Worm (Caenorhabditis elegans) whole organism, L3 larva: Measurements from ENCODE around the gene ZK822.1.

Experiments used
- ZK546.5 ChIP-seq: sonication (generic microtip); optimal IDR thresholded peaks from 2 replicates; lab custom pipeline; 2017; ENCODE audit warnings: missing biosample characterization, missing genetic modification characterization
- aly-2 ChIP-seq: fragments of 150-350 bp; optimal IDR thresholded peaks from 2 replicates; lab custom pipeline; 2014; ENCODE audit warnings: missing biosample characterization, missing genetic modification characterization
- ceh-16 ChIP-seq: sonication (generic microtip); optimal IDR thresholded peaks from 2 replicates; lab custom pipeline; 2017; ENCODE audit warnings: missing biosample characterization, missing genetic modification characterization
- ceh-28 ChIP-seq: fragments of 150-350 bp; optimal IDR thresholded peaks from 2 replicates; lab custom pipeline; 2014; ENCODE audit warnings: missing biosample characterization, missing genetic modification reagents, missing genetic modification characterization
- ceh-82 ChIP-seq: fragments of 150-350 bp; optimal IDR thresholded peaks from 2 replicates; lab custom pipeline; 2014; ENCODE audit warnings: missing biosample characterization, missing genetic modification characterization
- ceh-9 ChIP-seq: sonication (generic microtip); optimal IDR thresholded peaks from 2 replicates; lab custom pipeline; 2018; ENCODE audit warnings: missing biosample characterization, missing genetic modification characterization
- egl-27 ChIP-seq: sonication (generic microtip); optimal IDR thresholded peaks from 4 replicates; lab custom pipeline; 2017; ENCODE audit warnings: missing biosample characterization, missing genetic modification reagents, missing genetic modification characterization
- egl-5 ChIP-seq: fragments of 150-350 bp; optimal IDR thresholded peaks from 2 replicates; lab custom pipeline; 2017; ENCODE audit warnings: missing biosample characterization, missing genetic modification reagents, missing genetic modification characterization, inconsistent platforms
- elt-2 ChIP-seq: sonication (generic microtip); optimal IDR thresholded peaks from 2 replicates; lab custom pipeline; 2016; ENCODE audit warnings: missing genetic modification reagents, mild to moderate bottlenecking, missing genetic modification characterization, missing compliant biosample characterization
- elt-3 ChIP-seq, 3 experiments: fragments of 150-350 bp in 1 of 3; sonication (generic microtip) in 2 of 3; optimal IDR thresholded peaks; 2 replicates in 2 of 3; 4 replicates in 1 of 3; lab custom pipeline; 2014 to 2017; ENCODE audit warnings: missing biosample characterization in 3 of 3, missing genetic modification characterization in 3 of 3
- eor-1 ChIP-seq, 2 experiments: fragments of 150-350 bp; optimal IDR thresholded peaks; 2 replicates each; lab custom pipeline; 2014 to 2018; ENCODE audit warnings: missing biosample characterization in 2 of 2, missing genetic modification characterization in 2 of 2
- fkh-10 ChIP-seq: sonication (generic microtip); optimal IDR thresholded peaks from 2 replicates; lab custom pipeline; 2017; ENCODE audit warnings: missing biosample characterization, missing genetic modification reagents, missing genetic modification characterization
- fkh-2 ChIP-seq: fragments of 150-350 bp; optimal IDR thresholded peaks from 2 replicates; lab custom pipeline; 2014; ENCODE audit warnings: missing biosample characterization, missing genetic modification reagents, missing genetic modification characterization
- fos-1 ChIP-seq: fragments of 150-350 bp; optimal IDR thresholded peaks from 2 replicates; lab custom pipeline; 2014; ENCODE audit warnings: missing biosample characterization, missing genetic modification characterization
- hmg-11 ChIP-seq: sonication (generic microtip); optimal IDR thresholded peaks from 2 replicates; lab custom pipeline; 2016; ENCODE audit warnings: missing genetic modification characterization, missing compliant biosample characterization
- jun-1 ChIP-seq: fragments of 150-350 bp; optimal IDR thresholded peaks from 2 replicates; lab custom pipeline; 2014; ENCODE audit warnings: missing biosample characterization, missing genetic modification reagents, missing genetic modification characterization
- lin-15B ChIP-seq: fragments of 150-350 bp; optimal IDR thresholded peaks from 2 replicates; lab custom pipeline; 2014; ENCODE audit warnings: missing biosample characterization, missing genetic modification characterization
- lin-39 ChIP-seq: fragments of 150-350 bp; optimal IDR thresholded peaks from 2 replicates; lab custom pipeline; 2018; ENCODE audit warnings: missing biosample characterization, missing genetic modification reagents, missing genetic modification characterization
- nfya-1 ChIP-seq: sonication (generic microtip); optimal IDR thresholded peaks from 2 replicates; lab custom pipeline; 2017; ENCODE audit warnings: missing genetic modification characterization, mild to moderate bottlenecking, missing compliant biosample characterization, antibody characterized with exemption, moderate library complexity; ENCODE audit not compliant: insufficient read depth
- nhr-11 ChIP-seq: fragments of 150-350 bp; optimal IDR thresholded peaks from 2 replicates; lab custom pipeline; 2014; ENCODE audit warnings: missing biosample characterization, missing genetic modification characterization
- nhr-12 ChIP-seq: fragments of 150-350 bp; optimal IDR thresholded peaks from 2 replicates; lab custom pipeline; 2014; ENCODE audit warnings: missing biosample characterization, missing genetic modification characterization
- nhr-23 ChIP-seq: fragments of 150-350 bp; optimal IDR thresholded peaks from 2 replicates; lab custom pipeline; 2014; ENCODE audit warnings: missing biosample characterization, missing genetic modification reagents, missing genetic modification characterization
- nhr-237 ChIP-seq: fragments of 150-350 bp; optimal IDR thresholded peaks from 2 replicates; lab custom pipeline; 2014; ENCODE audit warnings: missing biosample characterization, missing genetic modification characterization
- nhr-43 ChIP-seq: sonication (generic microtip); optimal IDR thresholded peaks from 2 replicates; lab custom pipeline; 2016; ENCODE audit warnings: mild to moderate bottlenecking, missing genetic modification characterization, missing compliant biosample characterization; ENCODE audit not compliant: poor library complexity, severe bottlenecking
- nhr-76 ChIP-seq: fragments of 150-350 bp; sonication (generic microtip); optimal IDR thresholded peaks from 5 replicates; lab custom pipeline; 2014; ENCODE audit warnings: missing biosample characterization, missing genetic modification characterization
- nhr-77 ChIP-seq: fragments of 150-350 bp; optimal IDR thresholded peaks from 2 replicates; lab custom pipeline; 2014; ENCODE audit warnings: missing biosample characterization, missing genetic modification characterization
- pha-4 ChIP-seq: fragments of 150-350 bp; optimal IDR thresholded peaks from 2 replicates; lab custom pipeline; 2014; ENCODE audit warnings: missing biosample characterization, missing genetic modification reagents, missing genetic modification characterization
- pqm-1 ChIP-seq: fragments of 150-350 bp; optimal IDR thresholded peaks from 2 replicates; lab custom pipeline; 2017; ENCODE audit warnings: missing biosample characterization, missing genetic modification characterization, inconsistent platforms
- sea-2 ChIP-seq: fragments of 150-350 bp; sonication (generic microtip); optimal IDR thresholded peaks from 4 replicates; lab custom pipeline; 2014; ENCODE audit warnings: missing biosample characterization, missing genetic modification reagents, missing genetic modification characterization
- skn-1 ChIP-seq: fragments of 150-350 bp; optimal IDR thresholded peaks from 2 replicates; lab custom pipeline; 2014; ENCODE audit warnings: missing biosample characterization, missing genetic modification characterization
- snpc-4 ChIP-seq: fragments of 150-350 bp; optimal IDR thresholded peaks from 2 replicates; lab custom pipeline; 2014; ENCODE audit warnings: missing biosample characterization, missing genetic modification characterization
- tbx-2 ChIP-seq: sonication (generic microtip); optimal IDR thresholded peaks from 2 replicates; lab custom pipeline; 2016; ENCODE audit warnings: mild to moderate bottlenecking, missing genetic modification characterization, missing compliant biosample characterization
- unc-39 ChIP-seq: sonication (generic microtip); optimal IDR thresholded peaks from 4 replicates; lab custom pipeline; 2017; ENCODE audit warnings: missing biosample characterization, missing genetic modification characterization
- unc-62 ChIP-seq: fragments of 150-350 bp; sonication (generic microtip); optimal IDR thresholded peaks from 4 replicates; lab custom pipeline; 2014; ENCODE audit warnings: missing biosample characterization, missing genetic modification reagents, missing genetic modification characterization
- zag-1 ChIP-seq: fragments of 150-350 bp; optimal IDR thresholded peaks from 2 replicates; lab custom pipeline; 2014; ENCODE audit warnings: missing biosample characterization, missing genetic modification characterization
- ztf-11 ChIP-seq: fragments of 150-350 bp; optimal IDR thresholded peaks from 2 replicates; lab custom pipeline; 2014; ENCODE audit warnings: missing biosample characterization, missing genetic modification characterization

The ZK822.1 gene

ce11 chrIV:11949717-11950116, 27.8 kb upstream of the ZK822.1 start, which contains the start of gene hdl-1:
hdl-1 (minus strand) TSS chrIV:11949817.
- TF ChIP-seq pha-4 (tag; lab: Kevin White, UChicago) = no peak
- no peak for TF ChIP-seq sea-2 (GFP tag; lab: Kevin White, UChicago)
- TF ChIP-seq hmg-11 = no peak
- no peak for TF ChIP-seq nhr-77 (tag; lab: Kevin White, UChicago)
- no peak for TF ChIP-seq eor-1 (tag; optimal IDR thresholded peaks at IDR 0.05; lab: Kevin White, UChicago)
- no peak for TF ChIP-seq lin-15B
- TF ChIP-seq, all 47 proteins: peak for 0

ce11 chrIV:11945621-11946020, 23.7 kb upstream of the ZK822.1 start, which contains the start of gene ZK829.3:
ZK829.3 (minus strand) TSS chrIV:11945721.
- no peak for TF ChIP-seq egl-27 (tag; lab: Kevin White, UChicago)
- TF ChIP-seq ceh-82 = no peak
- no peak for TF ChIP-seq ztf-11 (tag; lab: Kevin White, UChicago)
- TF ChIP-seq nhr-12 (tag; lab: Kevin White, UChicago) = no peak
- no peak for TF ChIP-seq lin-15B
- no peak for TF ChIP-seq zag-1
- no peak for TF ChIP-seq nhr-23 (tag; lab: Kevin White, UChicago)
- TF ChIP-seq ZK546.5 (tag; lab: Kevin White, UChicago) = no peak
- TF ChIP-seq nhr-77 (tag; lab: Kevin White, UChicago) = no peak
- no peak for TF ChIP-seq unc-39 (tag; lab: Kevin White, UChicago)
- TF ChIP-seq egl-5 = no peak
- TF ChIP-seq nfya-1 = no peak
- TF ChIP-seq elt-2 = no peak
- no peak for TF ChIP-seq lin-39 (tag; lab: Kevin White, UChicago)

- TF ChIP-seq fkh-10 (GFP tag; lab: Kevin White, UChicago) (no peak), tbx-2 (no peak), ceh-28 (no peak), lin-39 (tag; lab: Kevin White, UChicago) (no peak), nhr-237 (tag; lab: Kevin White, UChicago) (no peak), hmg-11 (no peak), jun-1 (tag; lab: Kevin White, UChicago) (no peak), egl-5 (no peak), lin-15B (no peak), nhr-11 (no peak), ceh-16 (tag; lab: Kevin White, UChicago) (no peak), pha-4 (tag; lab: Kevin White, UChicago) (no peak)
These were observed 20.4 kb upstream of the ZK822.1 start, which contains the start of gene ZK829.1 for ce11 chrIV:11942313-11942712. ZK829.1 (minus strand) TSS chrIV:11942413.

- no peak for TF ChIP-seq nhr-23 (tag; lab: Kevin White, UChicago)
- TF ChIP-seq elt-3 (tag; optimal IDR thresholded peaks at IDR 0.05; lab: Kevin White, UChicago) = no peak
- TF ChIP-seq jun-1 (tag; lab: Kevin White, UChicago) = no peak
- peak; percentile 44 for TF ChIP-seq nhr-43 (tag; lab: Kevin White, UChicago)
- no peak for TF ChIP-seq pqm-1 (tag; lab: Kevin White, UChicago)
- TF ChIP-seq ceh-16 (tag; lab: Kevin White, UChicago) = no peak
- TF ChIP-seq skn-1 (tag; lab: Kevin White, UChicago) = no peak
- no peak for TF ChIP-seq ceh-82
- no peak for TF ChIP-seq fos-1 (tag; lab: Kevin White, UChicago)
These were observed 16.6 kb upstream of the ZK822.1 start for ce11 chrIV:11938554-11938953.

ce11 chrIV:11937087-11937486, 15.2 kb upstream of the ZK822.1 start, which contains the start of gene slc-5A12:
slc-5A12 (plus strand) TSS chrIV:11937419.
- TF ChIP-seq nhr-76 (tag; lab: Kevin White, UChicago) (no peak), nhr-23 (tag; lab: Kevin White, UChicago) (no peak), nhr-43 (tag; lab: Kevin White, UChicago) (no peak), lin-15B (no peak), ceh-82 (no peak), elt-2 (no peak), aly-2 (tag; lab: Kevin White, UChicago) (no peak), fos-1 (tag; lab: Kevin White, UChicago) (no peak), snpc-4 (tag; lab: Kevin White, UChicago) (no peak), fkh-2 (no peak), fkh-10 (GFP tag; lab: Kevin White, UChicago) (no peak), zag-1 (no peak), egl-27 (tag; lab: Kevin White, UChicago) (no peak), skn-1 (tag; lab: Kevin White, UChicago) (no peak), unc-62 (GFP tag; lab: Kevin White, UChicago) (no peak), jun-1 (tag; lab: Kevin White, UChicago) (no peak), nfya-1 (no peak), pqm-1 (tag; lab: Kevin White, UChicago) (no peak), ceh-9 (tag; lab: Kevin White, UChicago) (no peak)
- TF ChIP-seq, all 47 proteins: peak for 0
